Worm (Caenorhabditis elegans) whole organism, L1 larva: ENCODE results near the gene F23F12.3.
A peak's percentile ranks its signal among the peaks of the same experiment; 100 is the strongest.

Source experiments
- aha-1 ChIP-seq: fragments of 150-350 bp; optimal IDR thresholded peaks from 2 replicates; lab custom pipeline; 2014; ENCODE audit warnings: missing biosample characterization, missing genetic modification characterization
- blmp-1 ChIP-seq: fragments of 150-350 bp; optimal IDR thresholded peaks from 2 replicates; lab custom pipeline; 2014; ENCODE audit warnings: missing biosample characterization, missing genetic modification characterization
- ceh-63 ChIP-seq: fragments of 200-800 bp; sonication (Bioruptor generic); optimal IDR thresholded peaks from 2 replicates; lab custom pipeline; 2018; ENCODE audit warnings: mild to moderate bottlenecking, missing genetic modification characterization, missing compliant biosample characterization
- ceh-8 ChIP-seq: fragments of 200-800 bp; sonication (Bioruptor generic); optimal IDR thresholded peaks from 2 replicates; lab custom pipeline; 2018; ENCODE audit warnings: mild to moderate bottlenecking, missing genetic modification characterization, moderate library complexity, missing compliant biosample characterization
- ceh-88 ChIP-seq: fragments of 200-800 bp; sonication (Bioruptor generic); IDR thresholded peaks from 2 replicates; pipeline ENCODE4 v1.3.6; 2022; ENCODE audit warnings: missing genetic modification characterization, missing compliant biosample characterization
- ces-1 ChIP-seq: fragments of 150-350 bp; optimal IDR thresholded peaks from 2 replicates; lab custom pipeline; 2014; ENCODE audit warnings: missing biosample characterization, missing genetic modification reagents, missing genetic modification characterization
- dsc-1 ChIP-seq: sonication (generic microtip); optimal IDR thresholded peaks from 2 replicates; lab custom pipeline; 2016; ENCODE audit warnings: mild to moderate bottlenecking, missing genetic modification characterization, missing compliant biosample characterization
- efl-1 ChIP-seq, 4 experiments: fragments of 150-350 bp; optimal IDR thresholded peaks in 3 of 4; peaks in 1 of 4; 1 replicate in 1 of 4; 2 replicates in 3 of 4; lab custom pipeline; 2014; ENCODE audit warnings: missing biosample characterization in 2 of 4, missing genetic modification characterization in 2 of 4, missing genetic modification reagents in 2 of 4
- efl-3 ChIP-seq: fragments of 200-800 bp; sonication (Bioruptor generic); optimal IDR thresholded peaks from 2 replicates; lab custom pipeline; 2018; ENCODE audit warnings: mild to moderate bottlenecking, missing genetic modification characterization, missing compliant biosample characterization
- elt-3 ChIP-seq, 6 experiments: fragments of 150-350 bp in 1 of 6; sonication (generic microtip); optimal IDR thresholded peaks; 2 replicates each; lab custom pipeline; 2017 to 2018; ENCODE audit warnings: missing biosample characterization in 6 of 6, missing genetic modification characterization in 6 of 6, inconsistent platforms in 1 of 6
- ets-5 ChIP-seq: fragments of 200-800 bp; sonication (Bioruptor generic); IDR thresholded peaks from 2 replicates; pipeline ENCODE4 v1.3.6; 2022; ENCODE audit warnings: missing genetic modification characterization, missing compliant biosample characterization
- fos-1 ChIP-seq: fragments of 150-350 bp; optimal IDR thresholded peaks from 2 replicates; lab custom pipeline; 2014; ENCODE audit warnings: missing biosample characterization, missing genetic modification characterization
- irx-1 ChIP-seq: sonication (generic microtip); optimal IDR thresholded peaks from 2 replicates; lab custom pipeline; 2016; ENCODE audit warnings: missing genetic modification characterization, missing compliant biosample characterization
- isw-1 ChIP-seq: fragments of 200-800 bp; sonication (Bioruptor generic); IDR thresholded peaks from 2 replicates; pipeline ENCODE4 v1.3.6; 2022; ENCODE audit warnings: missing genetic modification characterization, missing compliant biosample characterization
- jun-1 ChIP-seq: fragments of 150-350 bp; optimal IDR thresholded peaks from 2 replicates; lab custom pipeline; 2014; ENCODE audit warnings: missing biosample characterization, missing genetic modification reagents, missing genetic modification characterization
- lin-14 ChIP-seq: fragments of 200-800 bp; sonication (Bioruptor generic); optimal IDR thresholded peaks from 2 replicates; lab custom pipeline; 2018; ENCODE audit warnings: mild to moderate bottlenecking, missing genetic modification characterization, moderate library complexity, missing compliant biosample characterization
- lin-35 ChIP-seq, 2 experiments: fragments of 150-350 bp; optimal IDR thresholded peaks; 2 replicates each; lab custom pipeline; 2014; ENCODE audit warnings: missing biosample characterization in 2 of 2, missing genetic modification characterization in 2 of 2, missing genetic modification reagents in 2 of 2
- lsy-2 ChIP-seq, 2 experiments: fragments of 150-350 bp; optimal IDR thresholded peaks; 2 replicates each; lab custom pipeline; 2014; ENCODE audit warnings: missing biosample characterization in 2 of 2, missing genetic modification characterization in 2 of 2
- mab-9 ChIP-seq: fragments of 200-800 bp; sonication (Bioruptor generic); IDR thresholded peaks from 2 replicates; pipeline ENCODE4 v1.3.6; 2022; ENCODE audit warnings: missing genetic modification reagents, missing genetic modification characterization, missing compliant biosample characterization
- mdl-1 ChIP-seq, 2 experiments: fragments of 150-350 bp; optimal IDR thresholded peaks; 2 replicates each; lab custom pipeline; 2014 to 2017; ENCODE audit warnings: missing biosample characterization in 2 of 2, missing genetic modification characterization in 2 of 2, inconsistent platforms in 1 of 2
- nhr-19 ChIP-seq: fragments of 200-800 bp; sonication (Bioruptor generic); conservative IDR thresholded peaks from 2 replicates; pipeline ENCODE4 v1.3.6; 2022; ENCODE audit warnings: missing genetic modification characterization, missing compliant biosample characterization
- nhr-20 ChIP-seq: sonication (generic microtip); optimal IDR thresholded peaks from 2 replicates; lab custom pipeline; 2016; ENCODE audit warnings: mild to moderate bottlenecking, missing genetic modification characterization, missing compliant biosample characterization
- nhr-71 ChIP-seq: sonication (generic microtip); optimal IDR thresholded peaks from 2 replicates; lab custom pipeline; 2016; ENCODE audit warnings: mild to moderate bottlenecking, missing genetic modification characterization, moderate library complexity, missing compliant biosample characterization
- nhr-84 ChIP-seq: sonication (generic microtip); optimal IDR thresholded peaks from 2 replicates; lab custom pipeline; 2017; ENCODE audit warnings: missing biosample characterization, missing genetic modification characterization
- nhr-85 ChIP-seq: sonication (generic microtip); peaks from one replicate; lab custom pipeline; 2016; ENCODE audit warnings: missing genetic modification characterization, inconsistent platforms, missing compliant biosample characterization
- nhr-90 ChIP-seq: sonication (generic microtip); optimal IDR thresholded peaks from 2 replicates; lab custom pipeline; 2016; ENCODE audit warnings: mild to moderate bottlenecking, missing genetic modification characterization, missing compliant biosample characterization; ENCODE audit not compliant: poor library complexity
- pag-3 ChIP-seq: sonication (generic microtip); optimal IDR thresholded peaks from 2 replicates; lab custom pipeline; 2017; ENCODE audit warnings: missing genetic modification characterization, mild to moderate bottlenecking, missing compliant biosample characterization, antibody characterized with exemption, borderline replicate concordance; ENCODE audit not compliant: insufficient read depth
- snu-23 ChIP-seq: sonication (generic microtip); optimal IDR thresholded peaks from 2 replicates; lab custom pipeline; 2016; ENCODE audit warnings: missing genetic modification characterization, missing compliant biosample characterization
- sptf-1 ChIP-seq: fragments of 150-350 bp; optimal IDR thresholded peaks from 2 replicates; lab custom pipeline; 2014; ENCODE audit warnings: missing biosample characterization, missing genetic modification characterization
- unc-130 ChIP-seq: fragments of 150-350 bp; optimal IDR thresholded peaks from 2 replicates; lab custom pipeline; 2017; ENCODE audit warnings: missing biosample characterization, missing genetic modification characterization, inconsistent platforms
- unc-86 ChIP-seq: sonication (generic microtip); optimal IDR thresholded peaks from 2 replicates; lab custom pipeline; 2016; ENCODE audit warnings: missing genetic modification characterization, missing compliant biosample characterization
- unc-98 ChIP-seq: fragments of 200-800 bp; sonication (Bioruptor generic); IDR thresholded peaks from 2 replicates; pipeline ENCODE4 v1.3.6; 2022; ENCODE audit warnings: missing genetic modification characterization, missing compliant biosample characterization

F23F12.3 gene

ce11 chrIII:6498176-6498575, 2.1 kb upstream of the F23F12.3 start, which contains the start of gene sdz-15:
Gene sdz-15, plus strand, starts transcription at chrIII:6498476.
- TF ChIP-seq ces-1 (no peak), nhr-84 (tag; lab: Kevin White, UChicago) (no peak), fos-1 (tag; lab: Kevin White, UChicago) (no peak), efl-3 (GFP tag; lab: Kevin White, UChicago) (no peak), ceh-88 (no peak), nhr-71 (tag; lab: Kevin White, UChicago) (no peak), nhr-90 (tag; lab: Kevin White, UChicago) (no peak), ets-5 (no peak), jun-1 (tag; lab: Kevin White, UChicago) (no peak)

ce11 chrIII:6499102-6499501, 1.2 kb upstream of the F23F12.3 start:
- TF ChIP-seq isw-1 (GFP tag; lab: Robert Waterston, UW) = no peak
- no peak for TF ChIP-seq efl-1 (optimal IDR thresholded peaks at IDR 0.05; lab: Kevin White, UChicago)
- peak in 1 of 2 experiments; percentile 71 for TF ChIP-seq efl-1 (GFP tag; optimal IDR thresholded peaks at IDR 0.05 in 1 of 2; lab: Kevin White, UChicago)

- TF ChIP-seq dsc-1 (no peak), ceh-63 (GFP tag; lab: Kevin White, UChicago) (no peak)
Measured at ce11 chrIII:6507832-6508231, 7.5 kb downstream of the F23F12.3 start, which contains the start of gene F23F12.12. Gene F23F12.12, plus strand, starts transcription at chrIII:6508132.

ce11 chrIII:6508327-6508726, 8.0 kb downstream of the F23F12.3 start:
- TF ChIP-seq aha-1 = no peak
- peak; percentile 42 for TF ChIP-seq nhr-71 (tag; lab: Kevin White, UChicago)
- TF ChIP-seq nhr-20 (tag; lab: Kevin White, UChicago) = peak; percentile 58
- peak; percentile 28 for TF ChIP-seq snu-23
- TF ChIP-seq lin-14 = peak; percentile 8
- TF ChIP-seq sptf-1 (tag; lab: Kevin White, UChicago) = no peak
- TF ChIP-seq nhr-85 (tag; lab: Kevin White, UChicago) = peak; percentile 72
- no peak for TF ChIP-seq unc-86 (tag; lab: Kevin White, UChicago)
- peak in 1 of 6 experiments; percentile 93 for TF ChIP-seq elt-3 (tag; optimal IDR thresholded peaks at IDR 0.05; lab: Kevin White, UChicago)
- TF ChIP-seq nhr-90 (tag; lab: Kevin White, UChicago) = peak; percentile 14
- peak; percentile 24 for TF ChIP-seq unc-130 (tag; lab: Kevin White, UChicago)
- peak; percentile 49 for TF ChIP-seq nhr-19 (GFP tag; lab: Robert Waterston, UW)
- peak; percentile 47 for TF ChIP-seq blmp-1 (tag; lab: Kevin White, UChicago)
- peak in 1 of 2 experiments; percentile 33 for TF ChIP-seq lin-35 (GFP tag; optimal IDR thresholded peaks at IDR 0.05; lab: Kevin White, UChicago)
- no peak for TF ChIP-seq irx-1 (tag; lab: Kevin White, UChicago)

- TF ChIP-seq lin-14 (peak; percentile 26), mab-9 (GFP tag; lab: Robert Waterston, UW) (no peak), blmp-1 (tag; lab: Kevin White, UChicago) (peak; percentile 29), elt-3 (tag; optimal IDR thresholded peaks at IDR 0.05; lab: Kevin White, UChicago) (peak in 2 of 6 experiments; percentile 31 to 93), lsy-2 (tag; optimal IDR thresholded peaks at IDR 0.05; lab: Kevin White, UChicago) (peak in 1 of 2 experiments; percentile 15), lin-35 (GFP tag; optimal IDR thresholded peaks at IDR 0.05; lab: Kevin White, UChicago) (peak in 1 of 2 experiments; percentile 31), pag-3 (tag; lab: Kevin White, UChicago) (no peak), nhr-90 (tag; lab: Kevin White, UChicago) (peak; percentile 31), nhr-71 (tag; lab: Kevin White, UChicago) (peak; percentile 54), nhr-85 (tag; lab: Kevin White, UChicago) (peak; percentile 75), mdl-1 (tag; optimal IDR thresholded peaks at IDR 0.05; lab: Kevin White, UChicago) (no peak), nhr-20 (tag; lab: Kevin White, UChicago) (peak; percentile 37), unc-98 (GFP tag; lab: Robert Waterston, UW) (no peak), ceh-8 (GFP tag; lab: Kevin White, UChicago) (no peak), efl-1 (optimal IDR thresholded peaks at IDR 0.05; lab: Kevin White, UChicago) (no peak), efl-1 (GFP tag; optimal IDR thresholded peaks at IDR 0.05 in 1 of 2; lab: Kevin White, UChicago) (peak in 1 of 2 experiments; percentile 5)
Measured at ce11 chrIII:6509301-6509700, 9.0 kb downstream of the F23F12.3 start.
